Fruit fly (Drosophila melanogaster): Measurements from ENCODE around the gene sr.

Gene sr

DNA sequence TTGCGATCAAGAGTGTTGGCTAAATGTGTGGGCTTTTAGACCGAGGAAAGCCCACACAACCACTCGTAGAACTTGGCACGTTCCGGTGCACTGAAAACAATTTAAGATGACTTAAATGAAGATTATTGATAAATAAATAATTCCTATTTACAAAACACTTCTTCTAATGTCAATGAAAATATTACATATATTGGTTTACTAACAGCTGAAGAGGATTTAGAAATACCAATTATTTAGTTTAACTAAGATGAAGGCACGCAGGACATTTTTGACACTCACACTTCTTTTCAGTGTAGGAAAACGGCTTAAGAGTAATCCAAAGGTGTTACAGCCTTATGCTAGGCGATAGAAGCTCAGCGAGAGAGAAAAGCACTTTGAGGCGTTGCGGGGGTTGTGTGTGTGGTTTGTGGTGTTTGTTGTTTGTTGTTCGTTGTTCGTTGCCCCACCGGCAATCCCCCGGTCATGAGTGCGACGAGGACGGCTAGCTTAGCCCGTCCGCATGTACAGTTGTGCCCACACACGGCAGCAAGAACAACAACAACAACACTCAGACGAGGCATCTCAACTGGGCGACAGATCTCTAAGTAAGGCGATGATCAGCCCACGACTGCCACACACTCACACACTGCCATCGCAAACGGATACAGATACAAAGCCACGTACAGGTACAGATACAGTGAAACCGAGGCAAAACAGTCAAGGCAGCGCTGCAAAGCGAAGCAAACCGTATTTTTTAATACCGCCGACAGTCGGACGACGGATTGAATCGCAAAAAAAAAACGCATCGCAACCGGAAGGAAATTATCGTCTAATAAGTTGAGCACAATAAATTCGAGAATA lies at the start of gene sr:
Gene sr (plus strand): TSS at position 790 of the 840 bp plus-strand sequence.
- TF ChIP-seq fkh (GFP tag; optimal IDR thresholded peaks at IDR 0.05): no peak
- no peak for TF ChIP-seq CG8632 (GFP tag; optimal IDR thresholded peaks at IDR 0.05)
- no peak for TF ChIP-seq CG7368 (GFP tag; optimal IDR thresholded peaks at IDR 0.05)
- TF ChIP-seq OdsH (GFP tag; optimal IDR thresholded peaks at IDR 0.05): peak; percentile 16
- TF ChIP-seq Ets96B (tag; optimal IDR thresholded peaks at IDR 0.05): no peak
- no peak for TF ChIP-seq fd59A (GFP tag; optimal IDR thresholded peaks at IDR 0.05)
- no peak for TF ChIP-seq CG9139 (GFP tag; optimal IDR thresholded peaks at IDR 0.05)
- TF ChIP-seq net (GFP tag; optimal IDR thresholded peaks at IDR 0.05): no peak
- TF ChIP-seq vri (GFP tag; optimal IDR thresholded peaks at IDR 0.05): no peak
- TF ChIP-seq eg (GFP tag; IDR thresholded peaks at IDR 0.05): peak; percentile 66
- TF ChIP-seq CG11762 (GFP tag; optimal IDR thresholded peaks at IDR 0.05; ENCODE audit: insufficient read depth): no peak
- TF ChIP-seq spab (GFP tag; optimal IDR thresholded peaks at IDR 0.05): no peak
- TF ChIP-seq CG6854 (GFP tag; optimal IDR thresholded peaks at IDR 0.05): no peak
- TF ChIP-seq esn (GFP tag; optimal IDR thresholded peaks at IDR 0.05): no peak
- TF ChIP-seq CG31627 (GFP tag; optimal IDR thresholded peaks at IDR 0.05): no peak
- TF ChIP-seq achi (GFP tag; optimal IDR thresholded peaks at IDR 0.05): no peak
- TF ChIP-seq Hr39 (GFP tag; optimal IDR thresholded peaks at IDR 0.05): no peak
- TF ChIP-seq pdm3 (GFP tag; optimal IDR thresholded peaks at IDR 0.05): no peak
- no peak for TF ChIP-seq topi (GFP tag; optimal IDR thresholded peaks at IDR 0.05)
- peak; percentile 74 for TF ChIP-seq Eip78C (GFP tag)
- TF ChIP-seq Hr4 (GFP tag; optimal IDR thresholded peaks at IDR 0.05): peak; percentile 45
- TF ChIP-seq Sox102F (GFP tag; optimal IDR thresholded peaks at IDR 0.05): no peak
- peak; percentile 16 for TF ChIP-seq CG6276 (GFP tag; optimal IDR thresholded peaks at IDR 0.05)
- TF ChIP-seq CG1621 (tag; optimal IDR thresholded peaks at IDR 0.05): no peak
- no peak for TF ChIP-seq CG34406 (GFP tag; optimal IDR thresholded peaks at IDR 0.05)
- TF ChIP-seq CG6163 (GFP tag; IDR thresholded peaks at IDR 0.05): 0 out of 3 replicates have a peak, but pooled peaks have one; percentile 43
- TF ChIP-seq cyc (GFP tag; optimal IDR thresholded peaks at IDR 0.05): no peak
- peak; percentile 62 for TF ChIP-seq CG15336 (GFP tag; IDR thresholded peaks at IDR 0.05)
- TF ChIP-seq CG11902 (GFP tag; optimal IDR thresholded peaks at IDR 0.05): no peak
- TF ChIP-seq lz (GFP tag; optimal IDR thresholded peaks at IDR 0.05): no peak
- TF ChIP-seq Smox (GFP tag; optimal IDR thresholded peaks at IDR 0.05): no peak
- TF ChIP-seq CG8119 (GFP tag; IDR thresholded peaks at IDR 0.05): peak; percentile 48; the same call in 2 of the 3 replicates
- TF ChIP-seq Met (GFP tag; optimal IDR thresholded peaks at IDR 0.05): no peak
- TF ChIP-seq Hr38 (GFP tag; optimal IDR thresholded peaks at IDR 0.05): no peak
- peak; percentile 43; the same call in 1 of the 2 replicates for TF ChIP-seq CG11294 (GFP tag; IDR thresholded peaks at IDR 0.05)
- no peak for TF ChIP-seq Ets21C (GFP tag; optimal IDR thresholded peaks at IDR 0.05)
- TF ChIP-seq CG16779 (tag; optimal IDR thresholded peaks at IDR 0.05): no peak
- no peak for TF ChIP-seq CG3032 (tag; optimal IDR thresholded peaks at IDR 0.05)
- no peak for TF ChIP-seq CG10631 (GFP tag; optimal IDR thresholded peaks at IDR 0.05)
- TF ChIP-seq CG32006 (GFP tag; optimal IDR thresholded peaks at IDR 0.05): peak; percentile 49
- no peak for TF ChIP-seq Eip75B (GFP tag; optimal IDR thresholded peaks at IDR 0.05)
- TF ChIP-seq CG6792 (GFP tag; optimal IDR thresholded peaks at IDR 0.05): no peak
- TF ChIP-seq dac (GFP tag; optimal IDR thresholded peaks at IDR 0.05): no peak
- no peak for TF ChIP-seq acj6 (GFP tag; optimal IDR thresholded peaks at IDR 0.05)
- no peak for TF ChIP-seq Sox14 (GFP tag; optimal IDR thresholded peaks at IDR 0.05)
- TF ChIP-seq svp (GFP tag): peak; percentile 51
- TF ChIP-seq Lpt (GFP tag; optimal IDR thresholded peaks at IDR 0.05): no peak
- no peak for TF ChIP-seq fd85E (GFP tag; optimal IDR thresholded peaks at IDR 0.05)
- no peak for TF ChIP-seq CG10669 (GFP tag; optimal IDR thresholded peaks at IDR 0.05)
- TF ChIP-seq Gug (GFP tag; IDR thresholded peaks at IDR 0.05): no peak
- TF ChIP-seq CG8319 (GFP tag; optimal IDR thresholded peaks at IDR 0.05): no peak
- TF ChIP-seq CG4318 (GFP tag; optimal IDR thresholded peaks at IDR 0.05): no peak

Measured in whole organism, prepupa.